Worm (Caenorhabditis elegans): ENCODE data around the gene hpl-1.

- TF ChIP-seq ceh-9 (tag; optimal IDR thresholded peaks at IDR 0.05) (no peak), pqm-1 (tag; optimal IDR thresholded peaks at IDR 0.05) (no peak), fos-1 (tag; optimal IDR thresholded peaks at IDR 0.05) (no peak), elt-1 (tag; optimal IDR thresholded peaks at IDR 0.05) (no peak), ZK546.5 (tag; optimal IDR thresholded peaks at IDR 0.05) (no peak), nhr-237 (tag; optimal IDR thresholded peaks at IDR 0.05) (no peak), unc-39 (tag; optimal IDR thresholded peaks at IDR 0.05) (no peak), snpc-4 (tag; optimal IDR thresholded peaks at IDR 0.05) (no peak), zag-1 (tag; optimal IDR thresholded peaks at IDR 0.05) (no peak), ztf-11 (tag; optimal IDR thresholded peaks at IDR 0.05) (no peak)
Observed at ce11 chrX:13262195-13262594, 17.0 kb downstream of the hpl-1 start, which contains the start of gene K09A11.1.
